Fruit fly (Drosophila melanogaster) whole organism, wandering third instar larva: ENCODE results near the gene rogdi.
A peak's percentile ranks its signal among the peaks of the same experiment; 100 is the strongest.

Experiments used
- CG9705 ChIP-seq: fragments of 200-800 bp; sonication (Bioruptor generic); optimal IDR thresholded peaks from 2 replicates; lab custom pipeline; 2018; ENCODE audit warnings: missing biosample characterization, mild to moderate bottlenecking, missing genetic modification characterization
- CrebA ChIP-seq: fragments of 200-800 bp; sonication (Bioruptor generic); optimal IDR thresholded peaks from 2 replicates; lab custom pipeline; 2016; ENCODE audit warnings: missing biosample characterization, mild to moderate bottlenecking, missing genetic modification characterization, borderline replicate concordance
- Dfd ChIP-seq: fragments of >200 bp; optimal IDR thresholded peaks from 2 replicates; lab custom pipeline; 2017; ENCODE audit warnings: missing biosample characterization, missing genetic modification characterization
- Dif ChIP-seq: fragments of 200-275, 200-300 bp; sonication (Bioruptor generic); optimal IDR thresholded peaks from 2 replicates; lab custom pipeline; 2018; ENCODE audit warnings: missing biosample characterization, missing genetic modification characterization; ENCODE audit not compliant: partially characterized antibody
- HLH106 ChIP-seq: fragments of 200-800 bp; optimal IDR thresholded peaks from 3 replicates; lab custom pipeline; 2019; ENCODE audit warnings: missing biosample characterization, mild to moderate bottlenecking, missing genetic modification characterization, moderate library complexity
- Hnf4 ChIP-seq: fragments of 200-800 bp; sonication (Bioruptor generic); optimal IDR thresholded peaks from 2 replicates; lab custom pipeline; 2016; ENCODE audit warnings: missing biosample characterization, mild to moderate bottlenecking, missing genetic modification characterization
- Hr78 ChIP-seq: fragments of >200 bp; optimal IDR thresholded peaks from 2 replicates; lab custom pipeline; 2017; ENCODE audit warnings: missing biosample characterization, missing genetic modification characterization
- Hr83 ChIP-seq: fragments of 200-300 bp; sonication (Bioruptor generic); optimal IDR thresholded peaks from 2 replicates; lab custom pipeline; 2016; ENCODE audit warnings: missing biosample characterization, mild to moderate bottlenecking, missing genetic modification characterization, moderate library complexity; ENCODE audit not compliant: poor library complexity, severe bottlenecking
- Jra ChIP-seq: sonication (Bioruptor generic); optimal IDR thresholded peaks from 2 replicates; lab custom pipeline; 2016; ENCODE audit warnings: missing biosample characterization, missing genetic modification characterization
- Mio ChIP-seq: sonication (Bioruptor generic); optimal IDR thresholded peaks from 2 replicates; lab custom pipeline; 2016; ENCODE audit warnings: missing biosample characterization, missing genetic modification characterization
- Myc ChIP-seq: fragments of >200 bp; optimal IDR thresholded peaks from 2 replicates; lab custom pipeline; 2017
- N ChIP-seq: fragments of >200 bp; optimal IDR thresholded peaks from 2 replicates; lab custom pipeline; 2018; ENCODE audit warnings: missing biosample characterization, missing external identifiers, missing genetic modification characterization
- OdsH ChIP-seq: fragments of 200-800 bp; sonication (Bioruptor generic); optimal IDR thresholded peaks from 2 replicates; lab custom pipeline; 2016; ENCODE audit warnings: missing biosample characterization, mild to moderate bottlenecking, missing genetic modification characterization
- Rel ChIP-seq, 2 experiments: fragments of 200-800 bp; sonication (Bioruptor generic) in 1 of 2; optimal IDR thresholded peaks; 2 replicates in 1 of 2; 3 replicates in 1 of 2; lab custom pipeline; 2016 to 2019; ENCODE audit warnings: mild to moderate bottlenecking in 2 of 2, missing biosample characterization in 2 of 2, missing genetic modification characterization in 2 of 2, moderate library complexity in 1 of 2
- Vsx2 ChIP-seq: fragments of 200-300, 225-300 bp; sonication (Bioruptor generic); optimal IDR thresholded peaks from 2 replicates; lab custom pipeline; 2018; ENCODE audit warnings: missing biosample characterization, missing genetic modification characterization; ENCODE audit not compliant: partially characterized antibody
- br ChIP-seq: fragments of 200-800 bp; sonication (Bioruptor generic); optimal IDR thresholded peaks from 2 replicates; lab custom pipeline; 2016; ENCODE audit warnings: missing biosample characterization, missing genetic modification characterization
- brk ChIP-seq: fragments of 200-800 bp; sonication (Bioruptor generic); optimal IDR thresholded peaks from 2 replicates; lab custom pipeline; 2016; ENCODE audit warnings: missing biosample characterization, mild to moderate bottlenecking, missing genetic modification characterization
- dl ChIP-seq, 2 experiments: fragments of 175-275, 200-275 bp in 1 of 2; fragments of 200-275 bp in 1 of 2; sonication (Bioruptor generic); optimal IDR thresholded peaks; lab custom pipeline; 2018; ENCODE audit warnings: mild to moderate bottlenecking in 2 of 2, missing biosample characterization in 2 of 2, missing genetic modification characterization in 2 of 2, moderate library complexity in 2 of 2; ENCODE audit not compliant: partially characterized antibody in 2 of 2, insufficient read depth in 1 of 2
- dmrt93B ChIP-seq: fragments of 200-800 bp; sonication (Bioruptor generic); optimal IDR thresholded peaks from 2 replicates; lab custom pipeline; 2018; ENCODE audit warnings: missing biosample characterization, mild to moderate bottlenecking, missing genetic modification characterization
- dsf ChIP-seq: sonication (Bioruptor generic); optimal IDR thresholded peaks from 2 replicates; lab custom pipeline; 2016; ENCODE audit warnings: missing biosample characterization, missing genetic modification characterization, borderline replicate concordance
- ey ChIP-seq: fragments of 200-800 bp; sonication (Bioruptor generic); optimal IDR thresholded peaks from 2 replicates; lab custom pipeline; 2016; ENCODE audit warnings: missing biosample characterization, missing genetic modification characterization
- foxo ChIP-seq, 2 experiments: fragments of 200-800 bp; sonication (Bioruptor generic); optimal IDR thresholded peaks; 2 replicates in 1 of 2; 3 replicates in 1 of 2; lab custom pipeline; 2016 to 2017; ENCODE audit warnings: missing biosample characterization in 2 of 2, missing genetic modification characterization in 2 of 2
- fru ChIP-seq: fragments of 200-800 bp; sonication (Bioruptor generic); optimal IDR thresholded peaks from 3 replicates; lab custom pipeline; 2016; ENCODE audit warnings: missing biosample characterization, mild to moderate bottlenecking, missing genetic modification characterization
- h ChIP-seq: fragments of 200-800 bp; sonication (Bioruptor generic); optimal IDR thresholded peaks from 3 replicates; lab custom pipeline; 2016; ENCODE audit warnings: missing biosample characterization, mild to moderate bottlenecking, missing genetic modification characterization
- jim ChIP-seq: fragments of 175-275, 200-325 bp; sonication (Bioruptor generic); optimal IDR thresholded peaks from 2 replicates; lab custom pipeline; 2016; ENCODE audit warnings: missing biosample characterization, mild to moderate bottlenecking, missing genetic modification characterization
- lola ChIP-seq: fragments of >200 bp; optimal IDR thresholded peaks from 2 replicates; lab custom pipeline; 2017; ENCODE audit warnings: missing biosample characterization, missing genetic modification characterization
- pan ChIP-seq: fragments of >200 bp; optimal IDR thresholded peaks from 2 replicates; lab custom pipeline; 2017
- rgr ChIP-seq: fragments of 200-800 bp; sonication (Bioruptor generic); optimal IDR thresholded peaks from 3 replicates; lab custom pipeline; 2016; ENCODE audit warnings: missing biosample characterization, mild to moderate bottlenecking, missing genetic modification characterization
- sage ChIP-seq: fragments of 200-800 bp; sonication (Bioruptor generic); optimal IDR thresholded peaks from 2 replicates; lab custom pipeline; 2016; ENCODE audit warnings: missing biosample characterization, mild to moderate bottlenecking, missing genetic modification characterization
- sv ChIP-seq: fragments of 200-800 bp; sonication (Bioruptor generic); optimal IDR thresholded peaks from 3 replicates; lab custom pipeline; 2016; ENCODE audit warnings: missing biosample characterization, missing genetic modification characterization
- usp ChIP-seq: fragments of >200 bp; optimal IDR thresholded peaks from 2 replicates; lab custom pipeline; 2017; ENCODE audit warnings: missing biosample characterization, missing genetic modification characterization
- woc ChIP-seq: sonication (Bioruptor generic); optimal IDR thresholded peaks from 2 replicates; lab custom pipeline; 2016; ENCODE audit warnings: missing biosample characterization, mild to moderate bottlenecking, missing genetic modification characterization

rogdi gene

dm6 chr3L:17007041-17007471 lies 42.3 kb upstream of the rogdi start (continued):
- TF ChIP-seq Vsx2 (GFP tag; lab: Kevin White, UChicago) = no peak
- no peak for TF ChIP-seq CG9705 (GFP tag; lab: Kevin White, UChicago)
- no peak for TF ChIP-seq pan (lab: Kevin White, UChicago)
- peak; percentile 30 for TF ChIP-seq rgr (GFP tag; lab: Kevin White, UChicago)
- TF ChIP-seq Hnf4 (GFP tag; lab: Kevin White, UChicago) = peak; percentile 10
- TF ChIP-seq HLH106 = peak; percentile 44
- TF ChIP-seq lola (GFP tag; lab: Kevin White, UChicago) = no peak
- TF ChIP-seq Mio (GFP tag; lab: Kevin White, UChicago) = no peak

DNA sequence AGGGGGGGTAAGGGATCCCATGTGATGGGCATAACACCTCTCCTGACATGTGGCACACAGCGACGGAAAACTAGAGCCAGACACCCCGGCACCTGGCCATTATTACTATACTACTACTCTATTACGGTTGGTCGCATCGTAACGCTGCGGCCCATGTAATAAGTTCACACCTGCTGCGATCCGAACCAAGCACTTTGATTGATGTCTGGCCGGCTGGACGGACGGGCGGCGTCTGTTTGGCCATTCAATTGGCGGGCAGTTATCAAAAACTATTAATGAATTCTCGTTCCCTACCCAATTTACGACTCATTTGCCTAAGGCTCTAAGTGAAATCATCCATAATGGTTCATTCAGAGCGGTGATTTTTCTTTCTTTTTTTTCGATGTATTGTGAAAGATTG lies 41.8 kb upstream of the rogdi start:
- TF ChIP-seq Hnf4 (GFP tag; lab: Kevin White, UChicago) (no peak), fru (GFP tag; lab: Kevin White, UChicago) (no peak), Dif (GFP tag; lab: Kevin White, UChicago) (no peak), CrebA (GFP tag; lab: Kevin White, UChicago) (no peak), usp (no peak), sv (GFP tag; lab: Kevin White, UChicago) (no peak), Rel (GFP tag; optimal IDR thresholded peaks at IDR 0.05; lab: Kevin White, UChicago) (no peak), Rel (tag; optimal IDR thresholded peaks at IDR 0.05; lab: Kevin White, UChicago) (no peak), Mio (GFP tag; lab: Kevin White, UChicago) (no peak), sage (GFP tag; lab: Kevin White, UChicago) (no peak), lola (GFP tag; lab: Kevin White, UChicago) (no peak), brk (GFP tag; lab: Kevin White, UChicago) (no peak), rgr (GFP tag; lab: Kevin White, UChicago) (no peak)

DNA sequence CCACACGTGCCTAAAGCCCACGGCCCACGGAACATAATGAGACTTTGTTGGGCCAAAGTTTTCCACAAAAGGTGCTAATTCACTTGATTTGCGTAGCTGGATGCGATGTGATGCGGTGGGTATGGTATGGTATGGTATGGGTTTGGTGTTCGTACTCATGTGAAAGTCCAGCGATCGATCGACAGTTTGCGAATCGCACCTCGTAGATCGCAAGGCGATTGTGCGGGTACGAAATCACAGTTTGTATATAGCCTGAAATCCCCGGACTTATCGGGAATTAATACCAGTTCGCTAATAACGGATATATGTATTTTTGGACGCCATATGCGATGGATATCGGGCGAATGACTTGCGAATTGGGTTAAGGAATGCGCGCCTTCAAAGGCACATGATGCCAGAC lies 41.4 kb upstream of the rogdi start:
- TF ChIP-seq Rel (GFP tag; optimal IDR thresholded peaks at IDR 0.05; lab: Kevin White, UChicago) (no peak), Rel (tag; optimal IDR thresholded peaks at IDR 0.05; lab: Kevin White, UChicago) (peak; percentile 98), h (no peak), Hr83 (GFP tag; lab: Kevin White, UChicago) (no peak), pan (lab: Kevin White, UChicago) (no peak)

DNA sequence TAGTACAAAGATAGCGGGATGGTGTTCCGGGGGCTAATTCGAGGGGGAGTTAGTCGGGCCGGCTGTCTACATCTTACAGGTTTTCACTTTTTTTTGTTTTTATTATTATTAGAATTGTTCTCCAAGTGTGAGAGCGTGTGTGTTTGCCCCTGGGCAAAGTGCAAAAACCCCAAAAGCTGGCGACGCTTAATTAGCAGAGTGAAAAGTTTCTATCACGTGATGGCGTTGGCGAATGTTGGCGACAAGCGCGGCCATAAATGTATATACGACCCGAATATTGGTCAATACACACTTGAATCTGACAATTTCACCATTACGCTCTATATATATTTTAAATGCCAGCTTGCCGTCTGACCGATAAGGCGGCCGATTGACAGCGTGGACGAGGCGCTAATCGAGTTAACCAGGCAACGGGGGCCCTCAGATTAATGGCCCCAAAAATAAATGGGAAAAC lies 40.4 kb upstream of the rogdi start:
- TF ChIP-seq N (GFP tag; lab: Kevin White, UChicago) (no peak), Vsx2 (GFP tag; lab: Kevin White, UChicago) (peak; percentile 21), br (GFP tag; lab: Kevin White, UChicago) (peak; percentile 12), Mio (GFP tag; lab: Kevin White, UChicago) (no peak), fru (GFP tag; lab: Kevin White, UChicago) (no peak), Rel (GFP tag; optimal IDR thresholded peaks at IDR 0.05; lab: Kevin White, UChicago) (no peak), Rel (tag; optimal IDR thresholded peaks at IDR 0.05; lab: Kevin White, UChicago) (peak; percentile 51), OdsH (GFP tag; lab: Kevin White, UChicago) (no peak), rgr (GFP tag; lab: Kevin White, UChicago) (peak; percentile 21), Hnf4 (GFP tag; lab: Kevin White, UChicago) (peak; percentile 12), CrebA (GFP tag; lab: Kevin White, UChicago) (peak; percentile 51), Hr78 (GFP tag; lab: Kevin White, UChicago) (no peak)

DNA sequence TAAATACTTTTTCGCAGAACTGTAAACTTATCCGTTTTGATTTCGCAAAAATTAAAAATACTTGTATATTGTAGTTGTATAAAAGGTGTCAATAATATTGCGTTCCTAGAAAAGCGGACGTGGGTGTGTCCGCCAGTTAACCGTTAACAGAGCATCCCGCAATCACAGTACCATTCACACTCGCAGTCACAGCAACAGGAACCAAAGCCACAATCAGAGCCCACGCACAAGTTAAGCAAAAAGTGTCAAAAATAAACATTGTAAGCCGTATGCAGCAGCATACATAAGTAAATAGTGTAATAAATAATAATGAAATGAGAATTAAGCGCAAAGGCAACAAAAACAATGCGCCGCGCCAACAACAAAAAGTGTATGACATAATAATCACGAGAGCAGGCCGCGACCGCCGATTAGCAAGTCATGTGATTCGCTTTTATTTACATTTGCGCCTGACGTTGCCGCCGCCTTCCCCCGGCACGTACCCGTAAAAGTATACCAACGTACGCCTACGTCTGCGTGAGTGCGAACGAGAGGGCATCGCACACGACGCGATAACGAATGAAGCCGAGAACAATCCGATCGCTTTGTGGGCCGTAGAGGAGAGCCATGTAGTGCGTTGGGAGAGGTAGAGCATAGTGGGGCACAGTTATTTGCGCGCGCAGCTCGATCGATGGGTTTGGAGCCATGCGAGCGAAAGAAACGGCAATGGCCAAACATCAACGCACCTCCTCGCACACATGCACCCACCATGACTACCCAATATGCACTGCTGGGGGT lies 39.4 kb upstream of the rogdi start:
- TF ChIP-seq fru (GFP tag; lab: Kevin White, UChicago) = peak; percentile 36
- TF ChIP-seq h = peak; percentile 94
- no peak for TF ChIP-seq Rel (GFP tag; optimal IDR thresholded peaks at IDR 0.05; lab: Kevin White, UChicago)
- TF ChIP-seq Rel (tag; optimal IDR thresholded peaks at IDR 0.05; lab: Kevin White, UChicago) = peak; percentile 89
- no peak for TF ChIP-seq Dfd (GFP tag; lab: Kevin White, UChicago)
- TF ChIP-seq CG9705 (GFP tag; lab: Kevin White, UChicago) = no peak
- TF ChIP-seq foxo (GFP tag; optimal IDR thresholded peaks at IDR 0.05; lab: Kevin White, UChicago) = peak in 1 of 2 experiments; percentile 10
- TF ChIP-seq Jra = peak; percentile 39
- no peak for TF ChIP-seq Mio (GFP tag; lab: Kevin White, UChicago)
- peak; percentile 9 for TF ChIP-seq brk (GFP tag; lab: Kevin White, UChicago)
- peak; percentile 70 for TF ChIP-seq br (GFP tag; lab: Kevin White, UChicago)
- peak; percentile 73 for TF ChIP-seq woc (GFP tag; lab: Kevin White, UChicago)
- TF ChIP-seq dmrt93B (GFP tag; lab: Kevin White, UChicago) = no peak
- peak; percentile 95 for TF ChIP-seq Hr83 (GFP tag; lab: Kevin White, UChicago)
- no peak for TF ChIP-seq sv (GFP tag; lab: Kevin White, UChicago)
- TF ChIP-seq ey = peak; percentile 26
- TF ChIP-seq lola (GFP tag; lab: Kevin White, UChicago) = no peak
- no peak for TF ChIP-seq Myc (lab: Kevin White, UChicago)
- TF ChIP-seq Hnf4 (GFP tag; lab: Kevin White, UChicago) = peak; percentile 50
- no peak for TF ChIP-seq rgr (GFP tag; lab: Kevin White, UChicago)
- no peak for TF ChIP-seq CrebA (GFP tag; lab: Kevin White, UChicago)
- no peak for TF ChIP-seq dsf
- no peak for TF ChIP-seq Hr78 (GFP tag; lab: Kevin White, UChicago)
- no peak for TF ChIP-seq jim (GFP tag; lab: Kevin White, UChicago)
- peak; percentile 81 for TF ChIP-seq Dif (GFP tag; lab: Kevin White, UChicago)
- TF ChIP-seq pan (lab: Kevin White, UChicago) = no peak
- TF ChIP-seq Vsx2 (GFP tag; lab: Kevin White, UChicago) = no peak
- TF ChIP-seq N (GFP tag; lab: Kevin White, UChicago) = no peak
- TF ChIP-seq dl (GFP tag; optimal IDR thresholded peaks at IDR 0.05; lab: Kevin White, UChicago; ENCODE audit: insufficient read depth in 1 of 2, partially characterized antibody in 2 of 2) = peak; percentile 63 to 84
